Worm (Caenorhabditis elegans) whole organism, early embryonic: ENCODE data around the gene D1086.9.

Source experiments
- aly-1 ChIP-seq: sonication (generic microtip); optimal IDR thresholded peaks from 2 replicates; lab custom pipeline; 2016; ENCODE audit warnings: missing genetic modification characterization, missing compliant biosample characterization
- ama-1 ChIP-seq: fragments of 150-350 bp; optimal IDR thresholded peaks from 2 replicates; lab custom pipeline; 2014
- flt-1 ChIP-seq: fragments of 200-800 bp; sonication (Bioruptor generic); IDR thresholded peaks from 2 replicates; pipeline ENCODE4 v1.3.6; 2022; ENCODE audit warnings: missing genetic modification characterization, missing compliant biosample characterization
- hmg-4 ChIP-seq: fragments of 200-800 bp; sonication (Bioruptor generic); optimal IDR thresholded peaks from 2 replicates; lab custom pipeline; 2018; ENCODE audit warnings: mild to moderate bottlenecking, missing genetic modification characterization, missing compliant biosample characterization
- scrt-1 ChIP-seq: fragments of 200-800 bp; sonication (Bioruptor generic); IDR thresholded peaks from 2 replicates; pipeline ENCODE4 v1.3.6; 2022; ENCODE audit warnings: missing genetic modification characterization, missing compliant biosample characterization
- tbx-11 ChIP-seq: fragments of 200-800 bp; sonication (Bioruptor generic); IDR thresholded peaks from 2 replicates; pipeline ENCODE4 v1.3.6; 2022; ENCODE audit warnings: missing genetic modification characterization, missing compliant biosample characterization
- tra-4 ChIP-seq: sonication (generic microtip); optimal IDR thresholded peaks from 2 replicates; lab custom pipeline; 2017; ENCODE audit warnings: missing genetic modification characterization, missing compliant biosample characterization

ce11 chrV:14136152-14136551, 32.1 kb downstream of the D1086.9 start:
- TF ChIP-seq tra-4 = no peak
- no peak for TF ChIP-seq ama-1 (lab: Kevin White, UChicago)
- peak; percentile 26 for TF ChIP-seq hmg-4 (GFP tag; lab: Kevin White, UChicago)
- no peak for TF ChIP-seq scrt-1 (GFP tag; lab: Robert Waterston, UW)
- no peak for TF ChIP-seq tbx-11
- no peak for TF ChIP-seq flt-1 (GFP tag; lab: Robert Waterston, UW)
- no peak for TF ChIP-seq aly-1 (tag; lab: Kevin White, UChicago)
